Fruit fly (Drosophila melanogaster) whole organism, embryonic: ENCODE data around the gene Mer.

Experiments used
- BtbVII ChIP-seq: fragments of 200-800 bp; sonication (Bioruptor generic); optimal IDR thresholded peaks from 3 replicates; lab custom pipeline; 2017; ENCODE audit warnings: missing biosample characterization, mild to moderate bottlenecking, missing genetic modification characterization
- C15 ChIP-seq: fragments of 200-800 bp; sonication (Bioruptor generic); IDR thresholded peaks from 3 replicates; pipeline ENCODE4 v1.3.6; 2022; ENCODE audit warnings: missing biosample characterization, missing genetic modification characterization
- CG10543 ChIP-seq: fragments of 200-800 bp; sonication (Bioruptor generic); optimal IDR thresholded peaks from 3 replicates; lab custom pipeline; 2017; ENCODE audit warnings: missing biosample characterization, mild to moderate bottlenecking, missing genetic modification characterization, moderate library complexity
- CG10959 ChIP-seq: fragments of 200-800 bp; sonication (Bioruptor generic); IDR thresholded peaks from 2 replicates; pipeline ENCODE4 v1.3.6; 2022; ENCODE audit warnings: missing biosample characterization, missing genetic modification characterization
- CG10979 ChIP-seq: fragments of 200-800 bp; sonication (Bioruptor generic); optimal IDR thresholded peaks from 2 replicates; lab custom pipeline; 2018; ENCODE audit warnings: missing biosample characterization, mild to moderate bottlenecking, missing genetic modification characterization, moderate library complexity
- CG11456 ChIP-seq: fragments of 200-800 bp; sonication (Bioruptor generic); IDR thresholded peaks from 3 replicates; pipeline ENCODE4 v1.3.6; 2022; ENCODE audit warnings: missing biosample characterization, missing genetic modification characterization
- CG13775 ChIP-seq: fragments of 200-800 bp; sonication (Bioruptor generic); optimal IDR thresholded peaks from 3 replicates; lab custom pipeline; 2017; ENCODE audit warnings: missing biosample characterization, mild to moderate bottlenecking, missing genetic modification characterization
- CG15011 ChIP-seq: fragments of 200-800 bp; sonication (Bioruptor generic); optimal IDR thresholded peaks from 3 replicates; lab custom pipeline; 2018; ENCODE audit warnings: missing biosample characterization, mild to moderate bottlenecking, missing genetic modification characterization
- CG16815 ChIP-seq: fragments of 200-800 bp; sonication (Bioruptor generic); optimal IDR thresholded peaks from 3 replicates; lab custom pipeline; 2017; ENCODE audit warnings: missing biosample characterization, mild to moderate bottlenecking, missing genetic modification characterization
- CG17186 ChIP-seq: fragments of 200-800 bp; sonication (Bioruptor generic); optimal IDR thresholded peaks from 3 replicates; lab custom pipeline; 2017; ENCODE audit warnings: missing biosample characterization, missing genetic modification reagents, missing genetic modification characterization
- CG17361 ChIP-seq: fragments of 200-800 bp; sonication (Bioruptor generic); IDR thresholded peaks from 3 replicates; pipeline ENCODE4 v1.3.6; 2022; ENCODE audit warnings: missing biosample characterization, missing genetic modification characterization
- CG1792 ChIP-seq: fragments of 200-800 bp; sonication (Bioruptor generic); optimal IDR thresholded peaks from 2 replicates; lab custom pipeline; 2016; ENCODE audit warnings: missing biosample characterization, missing genetic modification characterization
- CG2678 ChIP-seq: fragments of 200-800 bp; sonication (Bioruptor generic); optimal IDR thresholded peaks from 3 replicates; lab custom pipeline; 2019; ENCODE audit warnings: missing biosample characterization, mild to moderate bottlenecking, missing genetic modification characterization, moderate library complexity
- CG2875 ChIP-seq: fragments of 200-800 bp; sonication (Bioruptor generic); optimal IDR thresholded peaks from 2 replicates; lab custom pipeline; 2017; ENCODE audit warnings: missing biosample characterization, mild to moderate bottlenecking, missing genetic modification characterization, missing genetic modification reagents
- CG2889 ChIP-seq: fragments of 200-800 bp; sonication (Bioruptor generic); IDR thresholded peaks from 3 replicates; pipeline ENCODE4 v1.3.6; 2022; ENCODE audit warnings: missing biosample characterization, missing genetic modification characterization
- CG32532 ChIP-seq: fragments of 200-800 bp; sonication (Bioruptor generic); IDR thresholded peaks from 2 replicates; pipeline ENCODE4 v1.3.6; 2022; ENCODE audit warnings: missing biosample characterization, missing genetic modification characterization
- CG33213 ChIP-seq: fragments of 200-800 bp; sonication (Bioruptor generic); optimal IDR thresholded peaks from 3 replicates; lab custom pipeline; 2016; ENCODE audit warnings: missing biosample characterization, missing genetic modification characterization
- CG34224 ChIP-seq: fragments of 200-800 bp; sonication (Bioruptor generic); IDR thresholded peaks from 3 replicates; pipeline ENCODE4 v1.3.6; 2022; ENCODE audit warnings: missing biosample characterization, missing genetic modification characterization; ENCODE audit not compliant: partially characterized antibody
- CG8359 ChIP-seq: fragments of 200-800 bp; sonication (Bioruptor generic); optimal IDR thresholded peaks from 2 replicates; lab custom pipeline; 2017; ENCODE audit warnings: missing biosample characterization, mild to moderate bottlenecking, missing genetic modification characterization, borderline replicate concordance
- CTCF ChIP-seq: fragments of 200-800 bp; sonication (Bioruptor generic); optimal IDR thresholded peaks from 2 replicates; lab custom pipeline; 2017; ENCODE audit warnings: missing biosample characterization, mild to moderate bottlenecking, missing genetic modification characterization, moderate library complexity
- CkIIα-i1 ChIP-seq: fragments of 200-800 bp; sonication (Bioruptor generic); IDR thresholded peaks from 2 replicates; pipeline ENCODE4 v1.3.6; 2022; ENCODE audit warnings: missing biosample characterization, missing genetic modification characterization
- D ChIP-seq, 2 experiments: fragments of 200-800 bp in 1 of 2; fragments of >200 bp in 1 of 2; sonication (Bioruptor generic) in 1 of 2; optimal IDR thresholded peaks; 2 replicates in 1 of 2; 3 replicates in 1 of 2; lab custom pipeline; 2017; ENCODE audit warnings: mild to moderate bottlenecking in 1 of 2, missing biosample characterization in 1 of 2, missing genetic modification characterization in 1 of 2, missing genetic modification reagents in 1 of 2
- Dad ChIP-seq: fragments of 200-800 bp; sonication (Bioruptor generic); optimal IDR thresholded peaks from 3 replicates; lab custom pipeline; 2016; ENCODE audit warnings: missing biosample characterization, missing genetic modification characterization
- E2f1 ChIP-seq: fragments of 200-800 bp; sonication (Bioruptor generic); IDR thresholded peaks from 2 replicates; pipeline ENCODE4 v1.3.6; 2022; ENCODE audit warnings: missing biosample characterization, missing genetic modification characterization
- HLH3B ChIP-seq: fragments of 200-800 bp; sonication (Bioruptor generic); IDR thresholded peaks from 2 replicates; pipeline ENCODE4 v1.3.6; 2022; ENCODE audit warnings: missing biosample characterization, missing genetic modification characterization
- HLHmδ ChIP-seq: fragments of 200-800 bp; sonication (Bioruptor generic); optimal IDR thresholded peaks from 2 replicates; lab custom pipeline; 2018; ENCODE audit warnings: missing biosample characterization, mild to moderate bottlenecking, missing genetic modification characterization, moderate library complexity
- Hmr ChIP-seq: fragments of 200-800 bp; sonication (Bioruptor generic); optimal IDR thresholded peaks from 3 replicates; lab custom pipeline; 2017; ENCODE audit warnings: mild to moderate bottlenecking, missing biosample characterization, missing genetic modification reagents, missing genetic modification characterization
- Lpt ChIP-seq: fragments of >200 bp; optimal IDR thresholded peaks from 2 replicates; lab custom pipeline; 2018; ENCODE audit warnings: missing biosample characterization, missing genetic modification characterization
- MESR4 ChIP-seq: fragments of 200-800 bp; sonication (Bioruptor generic); optimal IDR thresholded peaks from 2 replicates; lab custom pipeline; 2018; ENCODE audit warnings: missing biosample characterization, mild to moderate bottlenecking, missing genetic modification characterization, moderate library complexity
- NFAT ChIP-seq: fragments of 200-800 bp; sonication (Bioruptor generic); IDR thresholded peaks from 2 replicates; pipeline ENCODE4 v1.3.6; 2022; ENCODE audit warnings: missing biosample characterization, missing genetic modification characterization
- NfI ChIP-seq: fragments of 200-800 bp; sonication (Bioruptor generic); optimal IDR thresholded peaks from 3 replicates; lab custom pipeline; 2018; ENCODE audit warnings: missing biosample characterization, mild to moderate bottlenecking, missing genetic modification characterization, moderate library complexity
- Spps ChIP-seq: fragments of 200-800 bp; sonication (Bioruptor generic); optimal IDR thresholded peaks from 2 replicates; lab custom pipeline; 2018; ENCODE audit warnings: missing biosample characterization, mild to moderate bottlenecking, missing genetic modification characterization
- Ssrp ChIP-seq: fragments of 200-800 bp; sonication (Bioruptor generic); optimal IDR thresholded peaks from 2 replicates; lab custom pipeline; 2018; ENCODE audit warnings: missing biosample characterization, mild to moderate bottlenecking, missing genetic modification characterization, moderate library complexity
- Taf1 ChIP-seq: fragments of 200-800 bp; sonication (Bioruptor generic); IDR thresholded peaks from 2 replicates; pipeline ENCODE4 v1.3.6; 2022; ENCODE audit warnings: missing biosample characterization, missing genetic modification characterization
- ash1 ChIP-seq: fragments of 200-800 bp; sonication (Bioruptor generic); optimal IDR thresholded peaks from 2 replicates; lab custom pipeline; 2018; ENCODE audit warnings: missing biosample characterization, mild to moderate bottlenecking, missing genetic modification characterization
- crp ChIP-seq, 2 experiments: fragments of 200-800 bp; sonication (Bioruptor generic); optimal IDR thresholded peaks; 2 replicates in 1 of 2; 3 replicates in 1 of 2; lab custom pipeline; 2017; ENCODE audit warnings: missing biosample characterization in 2 of 2, missing genetic modification characterization in 2 of 2, mild to moderate bottlenecking in 1 of 2, moderate library complexity in 1 of 2
- hth ChIP-seq: fragments of >200 bp; optimal IDR thresholded peaks from 2 replicates; lab custom pipeline; 2017; ENCODE audit warnings: inconsistent platforms
- nau ChIP-seq: fragments of 200-800 bp; sonication (Bioruptor generic); optimal IDR thresholded peaks from 3 replicates; lab custom pipeline; 2017; ENCODE audit warnings: missing biosample characterization, mild to moderate bottlenecking, missing genetic modification characterization, missing genetic modification reagents
- otp ChIP-seq: fragments of 200-800 bp; sonication (Bioruptor generic); IDR thresholded peaks from 3 replicates; pipeline ENCODE4, ENCODE4 v1.3.6; 2022; ENCODE audit warnings: missing biosample characterization, missing genetic modification characterization
- pan ChIP-seq, 4 experiments: fragments of >200 bp in 3 of 4; fragments of 200-800 bp in 1 of 4; sonication (Bioruptor generic) in 1 of 4; optimal IDR thresholded peaks in 3 of 4; IDR thresholded peaks in 1 of 4; 2 replicates each; pipeline versions ENCODE4 v1.3.6 to Lab custom; 2017 to 2022; ENCODE audit warnings: missing biosample characterization in 2 of 4, missing genetic modification characterization in 2 of 4, mixed read lengths in 1 of 4
- psq ChIP-seq: fragments of 200-800 bp; sonication (Bioruptor generic); optimal IDR thresholded peaks from 2 replicates; lab custom pipeline; 2017; ENCODE audit warnings: missing biosample characterization, missing genetic modification characterization
- sima ChIP-seq: fragments of 200-800 bp; sonication (Bioruptor generic); optimal IDR thresholded peaks from 2 replicates; lab custom pipeline; 2016; ENCODE audit warnings: missing biosample characterization, missing genetic modification characterization
- sob ChIP-seq: fragments of 200-800 bp; sonication (Bioruptor generic); IDR thresholded peaks from 2 replicates; pipeline ENCODE4 v1.3.6; 2022; ENCODE audit warnings: missing biosample characterization, missing genetic modification characterization
- wek ChIP-seq: fragments of 200-800 bp; sonication (Bioruptor generic); optimal IDR thresholded peaks from 3 replicates; lab custom pipeline; 2018; ENCODE audit warnings: missing biosample characterization, mild to moderate bottlenecking, missing genetic modification characterization, moderate library complexity

Gene Mer

dm6 chrX:19692951-19693698, at the start of gene Mer (continued):
- TF ChIP-seq NfI (peak; percentile 86), hth (lab: Kevin White, UChicago) (no peak), Dad (GFP tag; lab: Kevin White, UChicago) (peak; percentile 80), NFAT (GFP tag; lab: Robert Waterston, UW) (peak; percentile 48), CG10979 (tag; lab: Kevin White, UChicago) (peak; percentile 84), CTCF (GFP tag; lab: Kevin White, UChicago) (peak; percentile 12), sima (no peak), nau (GFP tag; lab: Kevin White, UChicago) (no peak), CG13775 (GFP tag; lab: Kevin White, UChicago) (peak; percentile 86), E2f1 (GFP tag; lab: Robert Waterston, UW) (peak; percentile 82), CG10543 (GFP tag; lab: Kevin White, UChicago) (peak; percentile 67), CG17361 (GFP tag; lab: Robert Waterston, UW) (peak; percentile 79), Spps (peak; percentile 56), MESR4 (GFP tag; lab: Kevin White, UChicago) (peak; percentile 86), CG2889 (GFP tag; lab: Robert Waterston, UW) (peak; percentile 65; the same call in 2 of the 3 replicates), ash1 (peak; percentile 33), CG32532 (peak; percentile 89), Lpt (GFP tag; lab: Kevin White, UChicago) (no peak), HLHmδ (GFP tag; lab: Kevin White, UChicago) (no peak), pan (optimal IDR thresholded peaks at IDR 0.05; lab: Kevin White, UChicago) (no peak), pan (GFP tag; optimal IDR thresholded peaks at IDR 0.05 in 1 of 2, IDR thresholded peaks at IDR 0.05 in 1 of 2) (peak in 1 of 2 experiments; percentile 87), C15 (GFP tag; lab: Robert Waterston, UW) (no peak), CG1792 (GFP tag; lab: Kevin White, UChicago) (peak; percentile 71), CkIIα-i1 (GFP tag; lab: Robert Waterston, UW) (no peak), BtbVII (GFP tag; lab: Kevin White, UChicago) (peak; percentile 88), psq (GFP tag; lab: Kevin White, UChicago) (peak; percentile 44), CG10959 (GFP tag; lab: Robert Waterston, UW) (peak; percentile 66), CG8359 (GFP tag; lab: Kevin White, UChicago) (peak; percentile 54), CG16815 (peak; percentile 66), Taf1 (GFP tag; lab: Robert Waterston, UW) (peak; percentile 69), CG11456 (GFP tag; lab: Robert Waterston, UW) (peak; percentile 73; the same call in 1 of the 3 replicates), wek (GFP tag; lab: Kevin White, UChicago) (peak; percentile 95), CG34224 (GFP tag; lab: Robert Waterston, UW) (no peak), CG33213 (GFP tag; lab: Kevin White, UChicago) (peak; percentile 76), CG15011 (GFP tag; lab: Kevin White, UChicago) (no peak), otp (peak; percentile 76; the same call in 2 of the 3 replicates), CG17186 (GFP tag; lab: Kevin White, UChicago) (peak; percentile 46), sob (GFP tag; lab: Robert Waterston, UW) (peak; percentile 86), crp (GFP tag; optimal IDR thresholded peaks at IDR 0.05; lab: Kevin White, UChicago) (peak in 1 of 2 experiments; percentile 35), CG2875 (peak; percentile 63), Hmr (GFP tag; lab: Kevin White, UChicago) (peak; percentile 87), D (optimal IDR thresholded peaks at IDR 0.05; lab: Kevin White, UChicago) (no peak), D (GFP tag; optimal IDR thresholded peaks at IDR 0.05; lab: Kevin White, UChicago) (peak; percentile 73), HLH3B (peak; percentile 83), Ssrp (tag; lab: Kevin White, UChicago) (peak; percentile 69), CG2678 (tag; lab: Kevin White, UChicago) (peak; percentile 88)
- TF ChIP-seq, all 482 proteins: peak for 396
